Worm (Caenorhabditis elegans) whole organism, young adult: Measurements from ENCODE around the gene Y82E9BR.8.

Source experiments
- F23B12.7 ChIP-seq: sonication (generic microtip); optimal IDR thresholded peaks from 2 replicates; lab custom pipeline; 2017; ENCODE audit warnings: missing genetic modification characterization, mild to moderate bottlenecking, missing compliant biosample characterization, antibody characterized with exemption, moderate library complexity; ENCODE audit not compliant: insufficient read depth
- F55B11.4 ChIP-seq: sonication (generic microtip); optimal IDR thresholded peaks from 2 replicates; lab custom pipeline; 2016; ENCODE audit warnings: missing compliant biosample characterization, missing genetic modification characterization, borderline replicate concordance; ENCODE audit not compliant: insufficient read depth
- F57C9.4 ChIP-seq: sonication (generic microtip); optimal IDR thresholded peaks from 2 replicates; lab custom pipeline; 2017; ENCODE audit warnings: mild to moderate bottlenecking, missing genetic modification characterization, missing compliant biosample characterization
- K11D2.4 ChIP-seq: fragments of 200-800 bp; sonication (Bioruptor generic); IDR thresholded peaks from 2 replicates; pipeline ENCODE4 v1.3.6; 2022; ENCODE audit warnings: missing genetic modification reagents, missing genetic modification characterization, missing compliant biosample characterization
- K12H6.12 ChIP-seq: fragments of 200-800 bp; sonication (Bioruptor generic); optimal IDR thresholded peaks from 2 replicates; lab custom pipeline; 2018; ENCODE audit warnings: mild to moderate bottlenecking, missing genetic modification characterization, missing compliant biosample characterization
- T26A5.8 ChIP-seq: sonication (generic microtip); optimal IDR thresholded peaks from 2 replicates; lab custom pipeline; 2016; ENCODE audit warnings: missing genetic modification characterization, missing compliant biosample characterization
- atf-7 ChIP-seq: sonication (generic microtip); optimal IDR thresholded peaks from 2 replicates; lab custom pipeline; 2017; ENCODE audit warnings: mild to moderate bottlenecking, missing genetic modification characterization, missing compliant biosample characterization
- bed-2 ChIP-seq: fragments of 200-800 bp; sonication (Bioruptor generic); IDR thresholded peaks from 2 replicates; pipeline ENCODE4 v1.3.6; 2022; ENCODE audit warnings: missing genetic modification reagents, missing genetic modification characterization, missing compliant biosample characterization
- chd-7 ChIP-seq: sonication (generic microtip); optimal IDR thresholded peaks from 2 replicates; lab custom pipeline; 2016; ENCODE audit warnings: mild to moderate bottlenecking, missing genetic modification characterization, moderate library complexity, missing compliant biosample characterization
- egrh-3 ChIP-seq: fragments of 200-800 bp; sonication (Bioruptor generic); IDR thresholded peaks from 2 replicates; pipeline ENCODE4 v1.3.6; 2022; ENCODE audit warnings: missing genetic modification reagents, missing genetic modification characterization, missing compliant biosample characterization
- gei-17 ChIP-seq: fragments of 200-800 bp; sonication (Bioruptor generic); optimal IDR thresholded peaks from 2 replicates; lab custom pipeline; 2018; ENCODE audit warnings: mild to moderate bottlenecking, missing genetic modification characterization, missing compliant biosample characterization
- him-1 ChIP-seq: sonication (generic microtip); optimal IDR thresholded peaks from 2 replicates; lab custom pipeline; 2016; ENCODE audit warnings: missing genotype, missing genetic modification reagents, missing genetic modification characterization, missing compliant biosample characterization
- hsf-1 ChIP-seq: fragments of 200-800 bp; sonication (Bioruptor generic); IDR thresholded peaks from 2 replicates; pipeline ENCODE4 v1.3.6; 2022; ENCODE audit warnings: missing genetic modification reagents, missing genetic modification characterization, missing compliant biosample characterization
- let-526 ChIP-seq: fragments of 200-800 bp; sonication (Bioruptor generic); IDR thresholded peaks from 2 replicates; pipeline ENCODE4 v1.3.6; 2022; ENCODE audit warnings: missing genetic modification reagents, missing genetic modification characterization, missing compliant biosample characterization
- let-607 ChIP-seq, 2 experiments: fragments of 200-800 bp in 1 of 2; sonication (Bioruptor generic) in 1 of 2; sonication (generic microtip) in 1 of 2; optimal IDR thresholded peaks; 2 replicates each; lab custom pipeline; 2016 to 2018; ENCODE audit warnings: mild to moderate bottlenecking in 2 of 2, missing compliant biosample characterization in 2 of 2, missing genetic modification characterization in 2 of 2, moderate library complexity in 2 of 2, missing genotype in 1 of 2
- lin-26 ChIP-seq: fragments of 200-800 bp; sonication (Bioruptor generic); IDR thresholded peaks from 2 replicates; pipeline ENCODE4 v1.3.6; 2022; ENCODE audit warnings: missing genetic modification reagents, missing genetic modification characterization, missing compliant biosample characterization
- lsl-1 ChIP-seq: fragments of 200-800 bp; sonication (Bioruptor generic); optimal IDR thresholded peaks from 2 replicates; lab custom pipeline; 2018; ENCODE audit warnings: mild to moderate bottlenecking, missing genetic modification characterization, moderate library complexity, missing compliant biosample characterization
- mcd-1 ChIP-seq: fragments of 200-800 bp; sonication (Bioruptor generic); IDR thresholded peaks from 2 replicates; pipeline ENCODE4 v1.3.6; 2022; ENCODE audit warnings: missing genetic modification reagents, missing genetic modification characterization, missing compliant biosample characterization
- nfyb-1 ChIP-seq: fragments of 200-800 bp; sonication (Bioruptor generic); IDR thresholded peaks from 2 replicates; pipeline ENCODE4 v1.3.6; 2022; ENCODE audit warnings: missing genetic modification reagents, missing genetic modification characterization, missing compliant biosample characterization
- nhr-80 ChIP-seq: sonication (generic microtip); optimal IDR thresholded peaks from 2 replicates; lab custom pipeline; 2016; ENCODE audit warnings: missing genetic modification characterization, missing compliant biosample characterization
- rec-8 ChIP-seq, 2 experiments: sonication (generic microtip); optimal IDR thresholded peaks; 2 replicates each; lab custom pipeline; 2016; ENCODE audit warnings: mild to moderate bottlenecking in 2 of 2, missing genetic modification characterization in 2 of 2, missing genetic modification reagents in 2 of 2, missing genotype in 2 of 2, missing biosample characterization in 1 of 2, missing compliant biosample characterization in 1 of 2, moderate library complexity in 1 of 2
- snpc-3.4 ChIP-seq: sonication (generic microtip); optimal IDR thresholded peaks from 2 replicates; lab custom pipeline; 2017; ENCODE audit warnings: missing genetic modification characterization, mild to moderate bottlenecking, missing compliant biosample characterization, antibody characterized with exemption, moderate library complexity, missing genotype, missing genetic modification reagents
- tbp1 ChIP-seq: fragments of 200-800 bp; sonication (Bioruptor generic); optimal IDR thresholded peaks from 2 replicates; lab custom pipeline; 2018; ENCODE audit warnings: mild to moderate bottlenecking, missing genetic modification characterization, missing compliant biosample characterization
- tbx-9 ChIP-seq: sonication (generic microtip); optimal IDR thresholded peaks from 2 replicates; lab custom pipeline; 2016; ENCODE audit warnings: borderline replicate concordance, missing genetic modification characterization, inconsistent platforms, missing compliant biosample characterization
- unc-130 ChIP-seq: sonication (generic microtip); optimal IDR thresholded peaks from 2 replicates; lab custom pipeline; 2016; ENCODE audit warnings: missing genetic modification reagents, missing genetic modification characterization, missing compliant biosample characterization
- zfh-2 ChIP-seq: fragments of 200-800 bp; sonication (Bioruptor generic); conservative IDR thresholded peaks from 2 replicates; pipeline ENCODE4 v1.3.6; 2022; ENCODE audit warnings: missing genetic modification reagents, missing genetic modification characterization, missing compliant biosample characterization

Gene Y82E9BR.8

DNA sequence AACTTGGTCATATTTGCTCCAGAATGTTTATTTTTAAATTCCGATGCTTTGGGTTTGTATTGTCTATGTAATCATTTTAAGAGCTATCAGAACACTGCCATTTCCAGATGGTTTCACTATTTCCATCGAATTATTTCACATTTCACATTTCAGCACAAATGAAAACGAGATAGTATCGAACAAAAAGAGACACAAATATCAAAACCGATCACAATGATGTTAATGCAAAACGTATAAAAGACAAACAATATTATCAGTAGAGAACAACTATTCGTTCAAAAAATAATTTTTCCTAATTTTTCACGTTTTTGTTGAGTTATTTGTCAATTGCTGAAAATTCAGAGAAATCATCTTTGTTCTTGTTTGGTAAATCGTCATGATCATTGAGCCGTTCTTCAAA, 37.5 kb upstream of the Y82E9BR.8 start:
- TF ChIP-seq gei-17 (GFP tag; lab: Kevin White, UChicago) (no peak), T26A5.8 (tag; lab: Kevin White, UChicago) (no peak), nhr-80 (tag; lab: Kevin White, UChicago) (peak; percentile 67), tbx-9 (tag; lab: Kevin White, UChicago) (no peak), snpc-3.4 (tag; lab: Kevin White, UChicago) (no peak), lsl-1 (GFP tag; lab: Kevin White, UChicago) (no peak), F55B11.4 (tag; lab: Kevin White, UChicago) (no peak)

DNA sequence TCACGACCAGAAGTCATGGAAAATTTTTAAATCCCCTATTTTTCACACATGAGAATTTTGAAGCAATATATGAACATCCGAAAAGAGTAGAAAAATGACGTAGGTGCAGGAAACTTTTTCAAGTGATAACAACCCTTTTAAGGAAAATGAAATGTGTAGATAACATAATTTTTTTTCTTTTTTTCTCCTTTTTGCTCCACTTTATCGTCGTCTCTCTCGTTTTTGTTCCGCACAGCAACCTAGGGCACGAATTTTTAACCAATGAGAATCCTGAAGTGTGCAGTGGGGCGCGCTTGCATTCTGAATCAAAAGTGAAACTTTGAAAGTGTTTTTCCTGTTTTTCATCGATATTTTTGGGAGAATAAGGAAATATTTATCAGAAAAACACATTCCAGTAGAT, 34.9 kb upstream of the Y82E9BR.8 start:
- TF ChIP-seq tbp1 (GFP tag; lab: Kevin White, UChicago), result no peak
- TF ChIP-seq atf-7 (tag; lab: Kevin White, UChicago), result peak; percentile 52
- TF ChIP-seq nfyb-1 (GFP tag; lab: Robert Waterston, UW), result peak; percentile 38; the same call in 1 of the 2 replicates
- peak; percentile 94 for TF ChIP-seq nhr-80 (tag; lab: Kevin White, UChicago)
- peak in 1 of 2 experiments; percentile 40 for TF ChIP-seq let-607 (tag; optimal IDR thresholded peaks at IDR 0.05; lab: Kevin White, UChicago)
- TF ChIP-seq mcd-1 (GFP tag; lab: Robert Waterston, UW), result peak; percentile 80
- TF ChIP-seq bed-2, result no peak
- TF ChIP-seq egrh-3 (GFP tag; lab: Robert Waterston, UW), result no peak

DNA sequence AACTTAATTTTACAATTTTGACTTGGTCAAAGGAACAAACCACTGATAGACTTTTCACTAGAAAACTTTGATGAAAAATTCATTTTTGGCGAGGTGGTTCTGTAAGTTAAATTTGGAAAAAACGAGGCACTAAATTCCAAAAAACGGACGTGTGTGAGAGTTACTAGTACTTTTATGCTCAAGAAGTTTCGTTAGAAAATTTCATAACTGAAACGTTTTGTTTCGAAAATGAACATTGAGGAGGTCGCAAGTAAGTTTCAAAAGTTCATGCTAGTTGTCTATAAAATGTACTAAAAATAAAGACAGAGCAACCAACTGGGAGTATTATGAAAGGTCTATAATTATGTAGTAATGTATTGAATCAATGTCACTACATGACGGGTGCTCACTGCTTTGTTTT, 33.9 kb upstream of the Y82E9BR.8 start, which contains the start of gene pals-17:
pals-17 (minus strand) TSS at position 101 of the 400 bp plus-strand sequence.
- TF ChIP-seq chd-7 (tag; lab: Kevin White, UChicago) (no peak), nfyb-1 (GFP tag; lab: Robert Waterston, UW) (no peak), rec-8 (tag; optimal IDR thresholded peaks at IDR 0.05; lab: Kevin White, UChicago) (no peak), K11D2.4 (GFP tag; lab: Robert Waterston, UW) (no peak)

DNA sequence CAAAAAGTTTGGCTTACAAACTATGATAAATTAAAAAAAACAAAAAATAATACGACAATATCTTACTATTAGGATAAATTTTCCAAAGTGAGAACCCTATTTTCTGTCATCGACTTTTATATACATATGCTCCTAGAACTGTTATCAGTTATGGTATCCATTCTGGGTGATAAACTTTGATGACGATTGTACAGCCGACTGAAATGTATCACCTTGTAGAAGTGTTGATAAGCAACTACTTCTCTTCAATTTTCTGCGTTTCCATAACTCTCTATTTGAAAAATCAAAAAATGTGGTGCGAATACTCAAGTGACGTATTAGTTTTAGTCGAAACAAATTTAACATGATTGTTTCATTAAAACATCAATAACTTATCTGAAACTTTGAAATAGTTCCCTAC, 32.1 kb upstream of the Y82E9BR.8 start:
- peak; percentile 78 for TF ChIP-seq nhr-80 (tag; lab: Kevin White, UChicago)
- no peak for TF ChIP-seq F23B12.7 (tag; lab: Kevin White, UChicago)
- no peak for TF ChIP-seq let-526 (GFP tag; lab: Robert Waterston, UW)
- no peak for TF ChIP-seq F57C9.4 (tag; lab: Kevin White, UChicago)
- TF ChIP-seq hsf-1, result no peak
- no peak for TF ChIP-seq unc-130 (GFP tag; lab: Kevin White, UChicago)
- no peak for TF ChIP-seq lin-26 (GFP tag; lab: Robert Waterston, UW)

DNA sequence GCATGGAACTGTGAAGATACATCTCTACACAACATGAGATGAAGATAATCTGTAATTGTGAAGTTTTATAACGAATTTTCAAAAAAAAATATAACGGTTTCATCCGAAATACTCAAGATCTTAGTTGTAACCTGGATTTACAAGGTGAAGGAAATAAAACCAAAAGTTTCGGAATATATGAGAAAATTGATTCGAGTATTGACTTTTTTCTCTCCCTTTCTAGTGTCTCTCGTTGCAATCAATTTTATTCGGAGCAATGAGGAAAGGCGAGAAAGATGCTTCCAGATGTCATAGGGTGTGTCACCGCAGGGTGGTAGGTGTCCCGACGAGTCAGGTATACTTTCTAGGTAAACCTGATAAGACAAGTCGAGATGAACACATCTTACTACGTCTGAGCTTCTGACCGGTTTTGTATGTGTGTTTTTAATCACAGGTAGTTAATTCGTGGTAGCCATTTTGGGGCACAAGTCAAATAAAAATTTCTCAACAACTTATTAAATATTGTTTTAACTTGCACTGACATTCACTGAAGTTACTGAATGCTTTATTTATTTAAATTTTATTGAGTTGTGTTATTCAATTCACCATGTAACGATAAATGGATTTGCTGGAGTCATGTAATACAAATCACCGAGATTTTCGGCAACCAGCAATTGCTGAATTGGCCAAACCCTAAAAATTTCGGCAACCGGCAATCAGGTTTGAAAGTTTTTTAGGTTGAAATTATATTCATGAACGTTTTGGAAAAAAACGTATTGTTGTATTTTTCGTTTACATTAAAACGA, 30.6 kb upstream of the Y82E9BR.8 start, which contains the start of gene pals-20:
pals-20 (minus strand) TSS at position 51 of the 785 bp plus-strand sequence.
- TF ChIP-seq F55B11.4 (tag; lab: Kevin White, UChicago) (no peak), nhr-80 (tag; lab: Kevin White, UChicago) (peak; percentile 48)

DNA sequence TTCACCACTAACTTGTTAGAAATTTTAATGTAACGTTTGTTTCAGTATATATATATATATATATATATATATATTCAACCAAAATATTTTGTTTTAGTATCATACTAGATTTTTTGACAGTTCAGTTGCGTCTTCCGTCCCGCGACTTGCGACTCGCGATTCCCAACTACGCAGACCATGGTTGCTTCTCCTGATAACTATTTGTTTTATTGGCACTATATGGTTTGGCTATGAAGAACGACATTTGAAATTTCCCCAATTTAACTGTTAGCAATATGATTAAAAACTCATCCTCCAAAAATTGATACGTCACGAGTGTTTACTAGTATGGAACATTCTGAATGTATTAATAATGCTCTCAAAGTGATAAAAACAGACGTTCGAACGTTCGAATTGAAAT, 26.8 kb upstream of the Y82E9BR.8 start:
- TF ChIP-seq chd-7 (tag; lab: Kevin White, UChicago), result no peak
- TF ChIP-seq nhr-80 (tag; lab: Kevin White, UChicago), result peak; percentile 20
- TF ChIP-seq snpc-3.4 (tag; lab: Kevin White, UChicago), result no peak

DNA sequence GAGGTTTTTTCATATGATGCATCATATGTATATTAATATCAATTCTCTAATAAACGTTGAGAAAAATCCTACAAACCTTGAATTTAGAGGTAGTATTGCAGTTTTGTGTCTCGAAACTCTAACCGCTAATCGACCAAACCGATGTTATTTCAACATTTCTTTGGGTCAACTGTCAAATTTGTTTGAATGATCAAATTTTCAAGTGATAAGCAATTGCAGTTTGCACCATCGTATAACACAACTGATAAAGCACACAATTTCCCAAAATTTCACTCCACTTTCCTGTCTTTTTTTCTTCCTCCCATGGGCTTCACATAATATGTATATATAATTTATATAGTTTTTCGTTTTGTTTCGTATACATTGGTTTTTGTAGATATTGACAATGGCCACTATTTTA, 26.2 kb upstream of the Y82E9BR.8 start, which contains the start of the genes fbxa-138 and Y82E9BR.5:
fbxa-138 (minus strand) TSS at position 161 of the 400 bp plus-strand sequence.
Y82E9BR.5 (plus strand) TSS at position 279 of the 400 bp plus-strand sequence.
- no peak for TF ChIP-seq him-1 (tag; lab: Kevin White, UChicago)
- no peak for TF ChIP-seq hsf-1
- no peak for TF ChIP-seq K12H6.12 (tag; lab: Kevin White, UChicago)
- TF ChIP-seq nhr-80 (tag; lab: Kevin White, UChicago), result peak; percentile 72
- no peak for TF ChIP-seq zfh-2 (GFP tag; lab: Robert Waterston, UW)
